Worm (Caenorhabditis elegans) whole organism, L2 larva: ENCODE results near the gene clec-182.

ENCODE experiments used
- C34F6.9 ChIP-seq: fragments of 150-350 bp; optimal IDR thresholded peaks from 2 replicates; lab custom pipeline; 2014; ENCODE audit warnings: missing biosample characterization, missing genetic modification characterization
- F13H6.1 ChIP-seq: sonication (generic microtip); optimal IDR thresholded peaks from 2 replicates; lab custom pipeline; 2016; ENCODE audit warnings: missing genetic modification characterization, missing compliant biosample characterization
- ZK546.5 ChIP-seq: sonication (generic microtip); optimal IDR thresholded peaks from 2 replicates; lab custom pipeline; 2017; ENCODE audit warnings: missing biosample characterization, missing genetic modification characterization
- ama-1 ChIP-seq: fragments of 150-350 bp; optimal IDR thresholded peaks from 2 replicates; lab custom pipeline; 2018; ENCODE audit warnings: inconsistent platforms
- blmp-1 ChIP-seq: sonication (generic microtip); optimal IDR thresholded peaks from 2 replicates; lab custom pipeline; 2017; ENCODE audit warnings: missing genetic modification characterization, mild to moderate bottlenecking, missing compliant biosample characterization, antibody characterized with exemption, moderate library complexity; ENCODE audit not compliant: insufficient read depth
- elt-1 ChIP-seq: fragments of 150-350 bp; optimal IDR thresholded peaks from 2 replicates; lab custom pipeline; 2014; ENCODE audit warnings: missing biosample characterization, missing genetic modification characterization
- elt-3 ChIP-seq: sonication (generic microtip); optimal IDR thresholded peaks from 2 replicates; lab custom pipeline; 2017; ENCODE audit warnings: missing biosample characterization, missing genetic modification characterization
- gmeb-1 ChIP-seq: fragments of 150-350 bp; optimal IDR thresholded peaks from 2 replicates; lab custom pipeline; 2014; ENCODE audit warnings: missing biosample characterization, missing genetic modification characterization
- lin-11 ChIP-seq: fragments of 150-350 bp; sonication (generic microtip); optimal IDR thresholded peaks from 2 replicates; lab custom pipeline; 2014; ENCODE audit warnings: missing biosample characterization, missing genetic modification characterization, inconsistent platforms, mixed read lengths
- mab-5 ChIP-seq: fragments of 150-350 bp; optimal IDR thresholded peaks from 2 replicates; lab custom pipeline; 2014; ENCODE audit warnings: missing biosample characterization, missing genetic modification characterization
- nhr-10 ChIP-seq: sonication (generic microtip); optimal IDR thresholded peaks from 2 replicates; lab custom pipeline; 2017; ENCODE audit warnings: missing biosample characterization, missing genetic modification characterization
- nhr-11 ChIP-seq: fragments of 150-350 bp; optimal IDR thresholded peaks from 2 replicates; lab custom pipeline; 2014; ENCODE audit warnings: missing biosample characterization, missing genetic modification characterization
- nhr-12 ChIP-seq: fragments of 150-350 bp; optimal IDR thresholded peaks from 2 replicates; lab custom pipeline; 2014; ENCODE audit warnings: missing biosample characterization, missing genetic modification characterization
- nhr-23 ChIP-seq: fragments of 150-350 bp; optimal IDR thresholded peaks from 2 replicates; lab custom pipeline; 2014; ENCODE audit warnings: missing biosample characterization, missing genetic modification reagents, missing genetic modification characterization
- nhr-25 ChIP-seq: fragments of 150-350 bp; sonication (generic microtip); optimal IDR thresholded peaks from 3 replicates; lab custom pipeline; 2014; ENCODE audit warnings: missing biosample characterization, missing genetic modification characterization
- nhr-77 ChIP-seq: fragments of 150-350 bp; optimal IDR thresholded peaks from 2 replicates; lab custom pipeline; 2014; ENCODE audit warnings: missing biosample characterization, missing genetic modification characterization
- peb-1 ChIP-seq: fragments of 150-350 bp; optimal IDR thresholded peaks from 2 replicates; lab custom pipeline; 2014; ENCODE audit warnings: missing biosample characterization, missing genetic modification characterization
- skn-1 ChIP-seq: sonication (generic microtip); optimal IDR thresholded peaks from 2 replicates; lab custom pipeline; 2017; ENCODE audit warnings: missing biosample characterization, missing genetic modification characterization
- sma-3 ChIP-seq: sonication (generic microtip); optimal IDR thresholded peaks from 2 replicates; lab custom pipeline; 2016; ENCODE audit warnings: missing genetic modification reagents, missing genetic modification characterization, missing compliant biosample characterization
- unc-39 ChIP-seq: fragments of 150-350 bp; optimal IDR thresholded peaks from 2 replicates; lab custom pipeline; 2014; ENCODE audit warnings: missing biosample characterization, missing genetic modification characterization
- unc-55 ChIP-seq: fragments of 150-350 bp; sonication (generic microtip); optimal IDR thresholded peaks from 3 replicates; lab custom pipeline; 2014; ENCODE audit warnings: missing biosample characterization, missing genetic modification reagents, missing genetic modification characterization
- zag-1 ChIP-seq: fragments of 150-350 bp; optimal IDR thresholded peaks from 2 replicates; lab custom pipeline; 2014; ENCODE audit warnings: missing biosample characterization, missing genetic modification characterization
- ztf-11 ChIP-seq: sonication (generic microtip); optimal IDR thresholded peaks from 2 replicates; lab custom pipeline; 2017; ENCODE audit warnings: missing biosample characterization, missing genetic modification characterization

clec-182 gene

DNA sequence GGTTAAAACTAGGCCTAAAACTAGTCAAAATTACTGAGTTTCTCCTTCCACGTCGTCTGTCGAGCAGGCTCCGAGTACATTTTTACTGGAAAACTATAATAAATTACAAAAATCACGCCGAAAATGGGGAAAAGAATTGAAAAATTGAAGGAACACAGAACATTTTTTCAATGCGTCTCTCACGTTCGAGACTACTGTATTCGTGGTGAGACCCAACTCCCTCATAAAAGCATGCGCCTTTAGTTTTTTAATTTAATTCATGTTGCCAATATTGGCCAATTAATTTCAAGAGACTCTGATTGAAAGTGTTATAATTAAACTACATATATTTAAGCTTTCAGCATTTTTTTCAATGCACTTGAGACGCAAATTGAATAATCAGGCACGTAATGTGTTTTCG is 44.0 kb downstream of the clec-182 start:
- TF ChIP-seq blmp-1 (no peak), nhr-25 (no peak), nhr-11 (tag; lab: Kevin White, UChicago) (no peak), skn-1 (tag; lab: Kevin White, UChicago) (no peak), peb-1 (tag; lab: Kevin White, UChicago) (no peak), elt-1 (tag; lab: Kevin White, UChicago) (no peak), gmeb-1 (no peak), F13H6.1 (no peak), C34F6.9 (tag; lab: Kevin White, UChicago) (no peak), lin-11 (tag; lab: Kevin White, UChicago) (no peak), nhr-77 (tag; lab: Kevin White, UChicago) (no peak), zag-1 (tag; lab: Kevin White, UChicago) (no peak), ZK546.5 (tag; lab: Kevin White, UChicago) (no peak), elt-3 (tag; lab: Kevin White, UChicago) (no peak)

DNA sequence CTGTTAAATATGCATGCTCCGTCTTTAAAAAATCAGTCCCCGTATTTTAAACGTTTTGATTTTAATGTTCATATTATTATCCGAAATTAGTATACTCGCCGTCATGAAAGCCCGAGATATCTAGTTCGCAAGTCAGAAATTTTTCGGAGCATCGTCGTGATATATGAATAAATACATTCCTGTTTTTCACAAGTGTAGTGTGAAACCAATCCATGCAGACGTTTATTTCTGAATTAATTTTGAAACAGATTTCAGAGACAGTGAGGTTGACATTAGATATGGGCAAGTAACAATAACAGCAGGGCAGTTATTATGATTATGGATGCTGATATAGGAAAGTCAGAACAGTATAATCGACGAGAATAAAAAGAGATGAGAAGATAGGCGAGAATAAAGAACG is 45.7 kb downstream of the clec-182 start:
- no peak for TF ChIP-seq nhr-23 (tag; lab: Kevin White, UChicago)
- no peak for TF ChIP-seq nhr-12
- TF ChIP-seq nhr-11 (tag; lab: Kevin White, UChicago) = no peak
- TF ChIP-seq ama-1 (lab: Kevin White, UChicago) = no peak
- TF ChIP-seq gmeb-1 = no peak
- no peak for TF ChIP-seq unc-55
- TF ChIP-seq C34F6.9 (tag; lab: Kevin White, UChicago) = no peak
- TF ChIP-seq ztf-11 (tag; lab: Kevin White, UChicago) = no peak
- no peak for TF ChIP-seq nhr-10 (tag; lab: Kevin White, UChicago)
- TF ChIP-seq mab-5 = no peak

- TF ChIP-seq unc-39 (no peak), sma-3 (no peak), zag-1 (tag; lab: Kevin White, UChicago) (no peak), ama-1 (lab: Kevin White, UChicago) (no peak), ZK546.5 (tag; lab: Kevin White, UChicago) (no peak)
Measured at ce11 chrIV:8748967-8749366, 49.2 kb downstream of the clec-182 start.
